Worm (Caenorhabditis elegans): ENCODE measurements around the gene srh-27.
A peak's percentile ranks its signal among the peaks of the same experiment; 100 is the strongest.

srh-27 gene

DNA sequence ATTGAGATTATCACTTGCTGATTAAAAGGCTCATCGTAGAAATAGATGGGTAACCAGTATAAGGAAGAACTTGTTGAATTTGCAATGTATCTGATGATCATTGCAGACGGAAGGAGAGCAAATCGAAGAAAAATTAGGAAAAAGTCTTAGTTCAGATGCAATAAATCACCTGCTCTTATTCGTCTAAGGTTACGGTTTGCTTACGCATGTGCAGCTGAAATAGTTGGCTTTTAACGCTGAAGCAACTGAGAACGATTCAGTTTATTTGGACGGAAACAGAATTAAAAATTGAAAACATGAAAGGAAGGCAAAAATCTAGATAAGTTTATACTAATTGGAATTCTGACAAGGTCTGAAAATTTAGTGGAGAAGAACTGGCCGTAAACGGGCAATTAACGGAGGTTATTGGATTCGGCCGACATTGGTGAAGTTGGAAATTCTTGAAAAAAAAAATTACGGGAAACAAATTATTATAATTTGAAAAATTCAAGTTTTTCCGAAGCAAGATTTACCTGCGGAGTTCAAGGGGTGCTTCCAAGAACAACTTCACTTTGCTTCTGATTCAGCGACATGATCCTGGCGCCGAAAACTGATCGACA, 4.5 kb downstream of the srh-27 start, which contains the start of the genes sre-35 and sre-33:
Gene sre-35 (minus strand): TSS at position 101 of the 599 bp plus-strand sequence.
Gene sre-33 (plus strand): TSS at position 549 of the 599 bp plus-strand sequence.
- TF ChIP-seq nhr-11 (tag; optimal IDR thresholded peaks at IDR 0.05), result no peak
- no peak for TF ChIP-seq lim-6 (tag; optimal IDR thresholded peaks at IDR 0.05)
- no peak for TF ChIP-seq pax-1 (tag; optimal IDR thresholded peaks at IDR 0.05)
- TF ChIP-seq ceh-48 (tag; optimal IDR thresholded peaks at IDR 0.05), result no peak
- TF ChIP-seq gmeb-2 (tag; optimal IDR thresholded peaks at IDR 0.05), result no peak
- TF ChIP-seq fkh-6 (tag; optimal IDR thresholded peaks at IDR 0.05), result no peak
- TF ChIP-seq che-1 (tag; optimal IDR thresholded peaks at IDR 0.05), result no peak

DNA sequence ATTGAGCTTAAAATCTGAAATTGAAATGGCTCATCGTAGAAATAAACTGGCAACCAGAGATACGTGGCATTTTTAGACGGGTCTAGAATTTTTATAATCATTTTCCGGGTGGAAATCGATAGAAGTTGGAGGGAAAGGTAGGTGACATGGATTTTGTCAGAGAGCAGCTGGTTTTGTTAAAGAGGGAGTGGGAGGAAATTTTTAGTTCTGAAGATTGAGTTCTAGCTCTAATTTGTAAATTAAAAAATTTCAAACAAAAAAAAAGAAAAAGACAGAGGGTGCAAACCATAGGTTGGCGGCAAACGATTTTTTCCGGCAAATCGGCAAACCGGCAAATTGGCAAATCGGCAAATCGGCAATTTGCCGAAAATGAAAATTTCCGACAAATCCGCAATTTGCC, 8.3 kb downstream of the srh-27 start, which contains the start of gene sre-32:
Gene sre-32 (minus strand): TSS at position 101 of the 400 bp plus-strand sequence.
- TF ChIP-seq ceh-22 (tag; optimal IDR thresholded peaks at IDR 0.05), result no peak
- no peak for TF ChIP-seq unc-86 (tag; optimal IDR thresholded peaks at IDR 0.05)
- TF ChIP-seq ceh-34 (tag; optimal IDR thresholded peaks at IDR 0.05), result no peak

DNA sequence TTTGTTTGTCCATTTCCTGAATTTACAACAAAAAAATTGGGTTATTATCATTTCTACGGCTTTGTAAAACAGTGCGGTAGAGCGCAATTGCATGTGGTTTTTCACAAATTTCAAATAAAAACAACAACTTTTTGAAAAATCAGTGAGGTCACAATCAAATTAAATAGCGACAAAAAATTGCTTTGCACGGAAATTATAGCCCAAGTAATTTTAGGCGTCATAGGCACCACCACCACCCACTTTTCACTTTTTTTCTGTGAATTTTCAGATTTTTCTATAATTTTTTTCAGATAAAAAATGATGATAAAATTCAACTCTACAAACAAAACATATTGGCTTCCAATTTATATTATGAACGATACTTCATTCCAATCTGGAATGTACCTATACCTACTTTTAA, 8.9 kb downstream of the srh-27 start, which contains the start of gene sre-38:
Gene sre-38 (plus strand): TSS at position 301 of the 400 bp plus-strand sequence.
- no peak for TF ChIP-seq hlh-6 (tag; optimal IDR thresholded peaks at IDR 0.05)
- no peak for TF ChIP-seq pat-9 (tag; optimal IDR thresholded peaks at IDR 0.05)
- no peak for TF ChIP-seq ceh-6 (GFP tag; optimal IDR thresholded peaks at IDR 0.05)
- no peak for TF ChIP-seq fkh-6 (tag; optimal IDR thresholded peaks at IDR 0.05)
- TF ChIP-seq hlh-13 (GFP tag; optimal IDR thresholded peaks at IDR 0.05), result no peak
- TF ChIP-seq rnt-1 (tag; optimal IDR thresholded peaks at IDR 0.05), result no peak
- no peak for TF ChIP-seq ahr-1 (tag; optimal IDR thresholded peaks at IDR 0.05)
- TF ChIP-seq sox-4 (tag; optimal IDR thresholded peaks at IDR 0.05), result no peak
- no peak for TF ChIP-seq dmd-4 (tag; optimal IDR thresholded peaks at IDR 0.05; ENCODE audit: borderline replicate concordance)
- TF ChIP-seq ceh-14 (tag; optimal IDR thresholded peaks at IDR 0.05), result no peak
- TF ChIP-seq ref-2 (tag; optimal IDR thresholded peaks at IDR 0.05), result no peak
- no peak for TF ChIP-seq K09A11.1 (tag; optimal IDR thresholded peaks at IDR 0.05; ENCODE audit: insufficient read depth)
- no peak for TF ChIP-seq nhr-232 (tag; optimal IDR thresholded peaks at IDR 0.05)
- no peak for TF ChIP-seq pax-1 (tag; optimal IDR thresholded peaks at IDR 0.05)
- no peak for TF ChIP-seq odd-2 (tag; optimal IDR thresholded peaks at IDR 0.05)
- TF ChIP-seq sdc-2 (tag; optimal IDR thresholded peaks at IDR 0.05), result no peak
- no peak for TF ChIP-seq ceh-22 (tag; optimal IDR thresholded peaks at IDR 0.05)
- TF ChIP-seq dve-1 (tag; optimal IDR thresholded peaks at IDR 0.05), result no peak
- TF ChIP-seq pha-2 (tag; optimal IDR thresholded peaks at IDR 0.05), result no peak

DNA sequence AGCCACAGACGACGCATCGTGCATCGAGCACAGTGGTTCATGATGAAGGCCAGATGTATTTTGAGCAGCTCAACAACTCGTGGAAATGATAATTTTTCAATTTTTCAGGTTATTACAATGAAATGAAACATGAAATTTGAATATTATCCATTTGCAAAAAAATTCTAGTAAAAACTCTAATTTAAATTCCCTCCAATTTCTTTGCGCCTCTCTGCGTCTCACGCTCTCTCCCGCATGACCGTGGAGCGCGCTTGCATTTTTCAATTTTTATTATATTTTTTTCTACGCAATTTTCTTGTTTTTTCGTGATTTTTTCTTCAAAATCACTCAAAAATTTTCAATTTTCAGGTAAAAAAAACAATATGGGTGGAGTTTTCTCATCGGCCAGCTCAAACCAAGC, 11.1 kb downstream of the srh-27 start, which contains the start of gene tag-281:
Gene tag-281 (plus strand): TSS at position 340 of the 400 bp plus-strand sequence.
- TF ChIP-seq ceh-9 (tag; optimal IDR thresholded peaks at IDR 0.05), result no peak
- peak; percentile 6 for TF ChIP-seq pax-1 (tag; optimal IDR thresholded peaks at IDR 0.05)
- peak; percentile 3 for TF ChIP-seq ceh-48 (tag; optimal IDR thresholded peaks at IDR 0.05)
- TF ChIP-seq ceh-34 (tag; optimal IDR thresholded peaks at IDR 0.05), result peak; percentile 12
- no peak for TF ChIP-seq elt-4 (tag; optimal IDR thresholded peaks at IDR 0.05)
- peak; percentile 25 for TF ChIP-seq ceh-18 (tag; optimal IDR thresholded peaks at IDR 0.05)
- TF ChIP-seq K09A11.1 (tag; optimal IDR thresholded peaks at IDR 0.05; ENCODE audit: insufficient read depth), result no peak
- TF ChIP-seq unc-42 (tag; optimal IDR thresholded peaks at IDR 0.05), result peak; percentile 47
- TF ChIP-seq nfya-1 (tag; optimal IDR thresholded peaks at IDR 0.05), result peak; percentile 68
- TF ChIP-seq unc-86 (tag; optimal IDR thresholded peaks at IDR 0.05), result peak; percentile 21
- TF ChIP-seq ceh-31 (tag; optimal IDR thresholded peaks at IDR 0.05), result peak; percentile 15
- no peak for TF ChIP-seq sdc-2 (tag; optimal IDR thresholded peaks at IDR 0.05)
- no peak for TF ChIP-seq F13H6.1 (tag; optimal IDR thresholded peaks at IDR 0.05)
- TF ChIP-seq ceh-2 (tag; optimal IDR thresholded peaks at IDR 0.05), result no peak
